Worm (Caenorhabditis elegans) whole organism, L3 larva: Measurements from ENCODE around the gene R160.4.
A peak's percentile ranks its signal among the peaks of the same experiment; 100 is the strongest.
"Not testable (repeated sequence)": the region's sequence is repeated elsewhere in the genome, so short reads cannot be mapped to it uniquely, and the experiment has no call there.

Experiments used
- ceh-28 ChIP-seq: fragments of 150-350 bp; optimal IDR thresholded peaks from 2 replicates; lab custom pipeline; 2014; ENCODE audit warnings: missing biosample characterization, missing genetic modification reagents, missing genetic modification characterization
- daf-12 ChIP-seq: fragments of 150-350 bp; optimal IDR thresholded peaks from 2 replicates; lab custom pipeline; 2014; ENCODE audit warnings: missing biosample characterization, missing genetic modification reagents, missing genetic modification characterization
- egl-5 ChIP-seq: fragments of 150-350 bp; optimal IDR thresholded peaks from 2 replicates; lab custom pipeline; 2017; ENCODE audit warnings: missing biosample characterization, missing genetic modification reagents, missing genetic modification characterization, inconsistent platforms
- elt-2 ChIP-seq: sonication (generic microtip); optimal IDR thresholded peaks from 2 replicates; lab custom pipeline; 2016; ENCODE audit warnings: missing genetic modification reagents, mild to moderate bottlenecking, missing genetic modification characterization, missing compliant biosample characterization
- elt-3 ChIP-seq, 3 experiments: fragments of 150-350 bp in 1 of 3; sonication (generic microtip) in 2 of 3; optimal IDR thresholded peaks; 2 replicates in 2 of 3; 4 replicates in 1 of 3; lab custom pipeline; 2014 to 2017; ENCODE audit warnings: missing biosample characterization in 3 of 3, missing genetic modification characterization in 3 of 3
- eor-1 ChIP-seq, 2 experiments: fragments of 150-350 bp; optimal IDR thresholded peaks; 2 replicates each; lab custom pipeline; 2014 to 2018; ENCODE audit warnings: missing biosample characterization in 2 of 2, missing genetic modification characterization in 2 of 2
- fkh-10 ChIP-seq: sonication (generic microtip); optimal IDR thresholded peaks from 2 replicates; lab custom pipeline; 2017; ENCODE audit warnings: missing biosample characterization, missing genetic modification reagents, missing genetic modification characterization
- hmg-11 ChIP-seq: sonication (generic microtip); optimal IDR thresholded peaks from 2 replicates; lab custom pipeline; 2016; ENCODE audit warnings: missing genetic modification characterization, missing compliant biosample characterization
- jun-1 ChIP-seq: fragments of 150-350 bp; optimal IDR thresholded peaks from 2 replicates; lab custom pipeline; 2014; ENCODE audit warnings: missing biosample characterization, missing genetic modification reagents, missing genetic modification characterization
- lin-15B ChIP-seq: fragments of 150-350 bp; optimal IDR thresholded peaks from 2 replicates; lab custom pipeline; 2014; ENCODE audit warnings: missing biosample characterization, missing genetic modification characterization
- lin-39 ChIP-seq: fragments of 150-350 bp; optimal IDR thresholded peaks from 2 replicates; lab custom pipeline; 2018; ENCODE audit warnings: missing biosample characterization, missing genetic modification reagents, missing genetic modification characterization
- lsy-12 ChIP-seq: sonication (generic microtip); optimal IDR thresholded peaks from 2 replicates; lab custom pipeline; 2016; ENCODE audit warnings: mild to moderate bottlenecking, missing genetic modification characterization, missing compliant biosample characterization
- mdl-1 ChIP-seq: fragments of 150-350 bp; optimal IDR thresholded peaks from 2 replicates; lab custom pipeline; 2014; ENCODE audit warnings: missing biosample characterization, missing genetic modification characterization
- nfya-1 ChIP-seq: sonication (generic microtip); optimal IDR thresholded peaks from 2 replicates; lab custom pipeline; 2017; ENCODE audit warnings: missing genetic modification characterization, mild to moderate bottlenecking, missing compliant biosample characterization, antibody characterized with exemption, moderate library complexity; ENCODE audit not compliant: insufficient read depth
- nhr-12 ChIP-seq: fragments of 150-350 bp; optimal IDR thresholded peaks from 2 replicates; lab custom pipeline; 2014; ENCODE audit warnings: missing biosample characterization, missing genetic modification characterization
- nhr-237 ChIP-seq: fragments of 150-350 bp; optimal IDR thresholded peaks from 2 replicates; lab custom pipeline; 2014; ENCODE audit warnings: missing biosample characterization, missing genetic modification characterization
- nhr-67 ChIP-seq: fragments of 150-350 bp; optimal IDR thresholded peaks from 2 replicates; lab custom pipeline; 2014; ENCODE audit warnings: missing biosample characterization, missing genetic modification characterization
- pqm-1 ChIP-seq: fragments of 150-350 bp; optimal IDR thresholded peaks from 2 replicates; lab custom pipeline; 2017; ENCODE audit warnings: missing biosample characterization, missing genetic modification characterization, inconsistent platforms
- sea-2 ChIP-seq: fragments of 150-350 bp; sonication (generic microtip); optimal IDR thresholded peaks from 4 replicates; lab custom pipeline; 2014; ENCODE audit warnings: missing biosample characterization, missing genetic modification reagents, missing genetic modification characterization
- skn-1 ChIP-seq: fragments of 150-350 bp; optimal IDR thresholded peaks from 2 replicates; lab custom pipeline; 2014; ENCODE audit warnings: missing biosample characterization, missing genetic modification characterization
- snpc-4 ChIP-seq: fragments of 150-350 bp; optimal IDR thresholded peaks from 2 replicates; lab custom pipeline; 2014; ENCODE audit warnings: missing biosample characterization, missing genetic modification characterization
- tbx-2 ChIP-seq: sonication (generic microtip); optimal IDR thresholded peaks from 2 replicates; lab custom pipeline; 2016; ENCODE audit warnings: mild to moderate bottlenecking, missing genetic modification characterization, missing compliant biosample characterization
- unc-39 ChIP-seq: sonication (generic microtip); optimal IDR thresholded peaks from 4 replicates; lab custom pipeline; 2017; ENCODE audit warnings: missing biosample characterization, missing genetic modification characterization
- ztf-4 ChIP-seq: fragments of 150-350 bp; optimal IDR thresholded peaks from 2 replicates; lab custom pipeline; 2014; ENCODE audit warnings: missing biosample characterization, missing genetic modification characterization

R160.4 gene

ce11 chrX:4350198-4350597, 18.5 kb downstream of the R160.4 start, which contains the start of gene F14H12.2:
F14H12.2 (plus strand) TSS chrX:4350498.
- TF ChIP-seq nhr-237 (tag; lab: Kevin White, UChicago) (no peak), tbx-2 (tag; lab: Kevin White, UChicago) (no peak), lin-39 (tag; lab: Kevin White, UChicago) (no peak), snpc-4 (tag; lab: Kevin White, UChicago) (no peak), nhr-67 (no peak), elt-3 (tag; optimal IDR thresholded peaks at IDR 0.05; lab: Kevin White, UChicago) (no peak), sea-2 (GFP tag; lab: Kevin White, UChicago) (no peak)

- TF ChIP-seq skn-1: no peak
- no peak for TF ChIP-seq lsy-12 (tag; lab: Kevin White, UChicago)
- TF ChIP-seq, all 47 proteins: peak for 0
Observed at ce11 chrX:4343915-4344314, 24.8 kb downstream of the R160.4 start, which contains the start of gene F14H12.3. F14H12.3 (plus strand) TSS chrX:4344215.

- TF ChIP-seq nfya-1 (tag; lab: Kevin White, UChicago) (no peak), ztf-4 (tag; lab: Kevin White, UChicago) (no peak), mdl-1 (tag; lab: Kevin White, UChicago) (no peak), nhr-12 (tag; lab: Kevin White, UChicago) (no peak), egl-5 (tag; lab: Kevin White, UChicago) (no peak), lin-39 (tag; lab: Kevin White, UChicago) (no peak)
- TF ChIP-seq, all 47 proteins: peak for 0
Observed at ce11 chrX:4342730-4343129, 26.0 kb downstream of the R160.4 start.

DNA sequence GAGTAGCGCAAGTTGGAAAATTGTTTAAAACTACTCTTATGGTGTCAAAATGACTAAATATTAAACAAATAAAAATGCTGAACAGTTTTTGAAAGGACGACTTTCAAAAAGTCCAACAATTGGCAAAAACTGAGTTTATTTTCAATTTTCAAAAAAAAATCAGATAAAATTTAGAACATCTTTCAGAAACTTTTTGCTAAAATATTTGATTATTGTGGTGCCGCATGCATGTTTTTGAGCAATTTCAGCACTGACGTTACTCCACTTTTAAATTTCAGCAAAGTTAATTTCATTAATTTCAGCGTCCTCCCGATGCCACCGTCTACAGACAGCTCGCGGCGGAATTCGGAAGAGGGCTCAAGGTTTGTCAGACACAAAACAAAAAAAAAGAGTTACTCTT, 29.4 kb downstream of the R160.4 start, which contains the start of gene cst-1:
TSS of gene cst-1 (plus strand) at position 301 of the 400 bp plus-strand sequence.
- not testable (repeated sequence) for TF ChIP-seq eor-1 (tag; optimal IDR thresholded peaks at IDR 0.05; lab: Kevin White, UChicago); elt-2 (tag; lab: Kevin White, UChicago); snpc-4 (tag; lab: Kevin White, UChicago)

ce11 chrX:4335950-4336349, 32.8 kb downstream of the R160.4 start, which contains the start of gene cst-2:
cst-2 (minus strand) TSS chrX:4336050.
- not testable (repeated sequence) for TF ChIP-seq jun-1, lsy-12, pqm-1 (tag; lab: Kevin White, UChicago)

DNA sequence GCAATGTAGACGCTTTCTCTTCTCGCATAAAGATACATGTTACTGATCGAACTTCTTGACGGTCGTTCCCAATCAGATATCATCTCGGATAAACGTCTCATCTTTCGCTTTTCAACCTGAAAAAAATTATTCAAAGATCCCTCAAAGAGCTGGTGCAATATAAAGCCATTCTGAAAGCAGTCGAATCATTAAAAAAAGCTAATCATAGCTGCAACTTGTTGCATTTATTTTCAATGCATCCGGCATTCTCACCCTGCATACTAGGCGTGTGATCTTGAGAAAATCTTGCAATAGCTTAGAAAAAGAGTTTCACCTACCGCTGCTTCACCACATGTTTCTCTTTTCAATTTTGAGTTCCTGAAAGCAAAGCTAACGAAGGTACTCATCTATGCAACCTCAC, 36.4 kb downstream of the R160.4 start, which contains the start of gene C24A8.6:
TSS of gene C24A8.6 (minus strand) at position 101 of the 400 bp plus-strand sequence.
- not testable (repeated sequence) for TF ChIP-seq lin-15B (tag; lab: Kevin White, UChicago); lin-39 (tag; lab: Kevin White, UChicago); unc-39
- TF ChIP-seq, all 47 proteins: peak for 0; not testable (repeated sequence) for 47

DNA sequence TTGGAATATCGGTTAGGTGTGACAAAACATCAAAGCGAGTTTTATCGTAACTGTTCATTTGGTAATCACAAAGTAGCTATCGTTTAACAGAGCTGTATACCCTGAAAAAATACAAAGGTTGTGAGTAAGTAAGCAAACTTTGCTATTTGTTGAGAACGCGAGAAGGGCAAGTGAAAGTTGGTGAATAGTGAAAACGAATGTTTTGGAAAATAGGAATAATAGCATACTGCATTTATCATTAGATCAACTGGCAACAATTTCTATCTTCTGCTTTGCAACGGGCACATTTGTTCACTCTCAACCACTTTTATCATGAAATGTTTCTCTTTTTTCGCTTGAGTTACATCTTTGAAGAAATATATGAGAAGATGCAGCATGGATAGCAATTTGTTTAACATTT, 39.9 kb downstream of the R160.4 start, which contains the start of gene C24A8.5:
TSS of gene C24A8.5 (minus strand) at position 101 of the 400 bp plus-strand sequence.
- TF ChIP-seq daf-12 (tag; lab: Kevin White, UChicago) (no peak), unc-39 (no peak), tbx-2 (tag; lab: Kevin White, UChicago) (no peak), jun-1 (tag; lab: Kevin White, UChicago) (no peak), nhr-237 (tag; lab: Kevin White, UChicago) (no peak), lin-39 (tag; lab: Kevin White, UChicago) (no peak), eor-1 (tag; optimal IDR thresholded peaks at IDR 0.05; lab: Kevin White, UChicago) (no peak), ceh-28 (no peak), hmg-11 (tag; lab: Kevin White, UChicago) (no peak)
- TF ChIP-seq, all 47 proteins: peak for 0

ce11 chrX:4322847-4323455, 45.7 kb downstream of the R160.4 start:
- TF ChIP-seq eor-1 (tag; optimal IDR thresholded peaks at IDR 0.05; lab: Kevin White, UChicago) (no peak), fkh-10 (GFP tag; lab: Kevin White, UChicago) (peak; percentile 76)
- TF ChIP-seq, all 47 proteins: peak for 1
